Fruit fly (Drosophila melanogaster) whole organism, pupa: ENCODE data around the gene Ugt303B1.

ENCODE experiments used
- CG10348 ChIP-seq: fragments of 200-800 bp; sonication (Bioruptor generic); IDR thresholded peaks from 2 replicates; pipeline ENCODE4 v1.3.6; 2022; ENCODE audit warnings: missing biosample characterization, missing genetic modification characterization
- CG13204 ChIP-seq: fragments of 200-800 bp; sonication (Bioruptor generic); optimal IDR thresholded peaks from 2 replicates; lab custom pipeline; 2018; ENCODE audit warnings: missing biosample characterization, mild to moderate bottlenecking, missing genetic modification characterization, moderate library complexity
- CG17806 ChIP-seq: fragments of 200-800 bp; sonication (Bioruptor generic); optimal IDR thresholded peaks from 2 replicates; lab custom pipeline; 2018; ENCODE audit warnings: missing biosample characterization, mild to moderate bottlenecking, missing genetic modification characterization, moderate library complexity
- CG9948 ChIP-seq: fragments of 200-800 bp; sonication (Bioruptor generic); optimal IDR thresholded peaks from 2 replicates; lab custom pipeline; 2018; ENCODE audit warnings: missing biosample characterization, mild to moderate bottlenecking, missing genetic modification characterization, moderate library complexity
- D1 ChIP-seq: fragments of 200-800 bp; sonication (Bioruptor generic); optimal IDR thresholded peaks from 2 replicates; lab custom pipeline; 2018; ENCODE audit warnings: missing biosample characterization, mild to moderate bottlenecking, missing genetic modification characterization, moderate library complexity
- EcR ChIP-seq: fragments of 200-800 bp; sonication (Bioruptor generic); optimal IDR thresholded peaks from 3 replicates; lab custom pipeline; 2019; ENCODE audit warnings: missing biosample characterization, missing genetic modification characterization, mild to moderate bottlenecking, moderate library complexity, missing genetic modification reagents
- rn ChIP-seq: fragments of 200-800 bp; sonication (Bioruptor generic); IDR thresholded peaks from 2 replicates; pipeline ENCODE4 v1.3.6; 2022; ENCODE audit warnings: missing biosample characterization, missing genetic modification characterization

DNA sequence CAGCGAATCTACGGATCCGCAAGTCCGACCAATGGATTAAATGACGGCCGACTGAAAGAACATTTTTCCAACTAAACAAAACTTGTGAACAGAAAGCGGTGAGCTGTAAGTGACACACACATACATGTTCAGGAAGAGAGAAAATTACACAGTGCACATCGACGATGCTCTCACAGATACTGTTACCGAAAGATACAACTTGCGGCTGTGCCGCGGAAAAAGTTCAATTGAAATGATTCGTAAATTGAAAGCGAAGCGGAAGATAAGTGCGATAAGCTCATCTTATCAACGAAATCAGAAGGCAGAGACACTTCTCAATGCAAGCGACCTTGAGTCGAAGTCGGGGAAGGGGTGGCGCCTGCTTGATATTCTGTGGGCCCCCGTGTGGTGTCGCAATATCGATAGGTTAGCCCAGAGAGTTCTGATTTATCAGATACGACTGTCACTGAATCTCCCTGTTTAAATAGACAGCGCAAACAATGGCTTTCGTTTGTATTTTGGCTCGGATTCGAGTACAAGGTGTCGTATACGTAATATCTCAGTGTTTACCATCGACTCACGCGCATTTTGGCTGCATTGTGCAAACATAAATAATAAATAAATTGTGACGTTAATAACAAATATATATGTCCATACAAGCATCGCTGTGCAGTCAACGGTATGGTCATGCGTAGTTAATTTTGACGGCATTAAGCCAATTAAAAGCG lies 17.0 kb downstream of the Ugt303B1 start, which contains the start of gene Irk2:
- no peak for TF ChIP-seq CG13204 (GFP tag; lab: Kevin White, UChicago)
- no peak for TF ChIP-seq CG9948 (tag; lab: Kevin White, UChicago)
- TF ChIP-seq CG10348 (GFP tag; lab: Robert Waterston, UW): no peak
- TF ChIP-seq CG17806 (tag; lab: Kevin White, UChicago): no peak
- no peak for TF ChIP-seq D1 (tag; lab: Kevin White, UChicago)
- TF ChIP-seq EcR (GFP tag; lab: Kevin White, UChicago): no peak
- TF ChIP-seq rn (GFP tag; lab: Robert Waterston, UW): no peak
